Worm (Caenorhabditis elegans): ENCODE data around the gene F44E5.17.

- TF ChIP-seq snpc-4 (tag; optimal IDR thresholded peaks at IDR 0.05) (no peak), elt-1 (tag; optimal IDR thresholded peaks at IDR 0.05) (no peak), unc-62 (GFP tag; optimal IDR thresholded peaks at IDR 0.05) (no peak), nhr-11 (tag; optimal IDR thresholded peaks at IDR 0.05) (no peak), nfya-1 (tag; optimal IDR thresholded peaks at IDR 0.05; ENCODE audit: insufficient read depth) (no peak), ceh-82 (tag; optimal IDR thresholded peaks at IDR 0.05) (no peak), fkh-2 (tag; optimal IDR thresholded peaks at IDR 0.05) (no peak), unc-39 (tag; optimal IDR thresholded peaks at IDR 0.05) (no peak), aly-2 (tag; optimal IDR thresholded peaks at IDR 0.05) (no peak), lin-39 (tag; optimal IDR thresholded peaks at IDR 0.05) (no peak), egl-27 (tag; optimal IDR thresholded peaks at IDR 0.05) (no peak), R02D3.7 (tag; optimal IDR thresholded peaks at IDR 0.05) (no peak), lin-15B (tag; optimal IDR thresholded peaks at IDR 0.05) (no peak), nhr-28 (tag; optimal IDR thresholded peaks at IDR 0.05) (no peak)
These were observed 21.8 kb downstream of the F44E5.17 start, which contains the start of gene F13D12.5 for ce11 chrII:11726470-11727106.
